Fruit fly (Drosophila melanogaster): Measurements from ENCODE around the gene CG6443.

- TF ChIP-seq esn (GFP tag; optimal IDR thresholded peaks at IDR 0.05) (no peak), net (GFP tag; optimal IDR thresholded peaks at IDR 0.05) (no peak), CG34406 (GFP tag; optimal IDR thresholded peaks at IDR 0.05) (no peak), Ets96B (tag; optimal IDR thresholded peaks at IDR 0.05) (no peak), OdsH (GFP tag; optimal IDR thresholded peaks at IDR 0.05) (no peak), CG10669 (GFP tag; optimal IDR thresholded peaks at IDR 0.05) (no peak)
Observed at dm6 chr2L:10770568-10770967, 41.8 kb downstream of the CG6443 start, which contains the start of gene CG17127.

All from whole organism, prepupa.